Fruit fly (Drosophila melanogaster): Measurements from ENCODE around the gene bves.

DNA sequence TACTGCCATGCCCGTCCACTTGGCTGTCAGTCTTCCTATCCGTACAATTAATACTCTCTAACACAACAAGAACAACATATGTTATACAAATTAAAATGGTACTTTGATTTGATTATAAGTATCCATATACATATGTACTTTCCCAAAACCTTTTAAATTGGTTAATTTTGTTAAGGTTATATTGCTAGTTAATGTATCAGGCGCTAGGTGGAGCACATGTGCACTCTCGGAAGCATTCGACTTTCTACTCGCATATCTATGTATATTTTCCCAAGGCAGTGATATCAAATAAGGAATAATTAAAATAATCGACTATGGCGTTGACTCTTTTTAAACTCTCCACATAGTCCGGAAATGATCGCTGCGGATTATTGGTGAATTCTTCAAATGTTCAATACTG lies 36.2 kb upstream of the bves start:
- no peak for TF ChIP-seq PHDP (tag; optimal IDR thresholded peaks at IDR 0.05)
- no peak for TF ChIP-seq B-H2 (GFP tag; optimal IDR thresholded peaks at IDR 0.05)
- TF ChIP-seq CG12769 (tag; optimal IDR thresholded peaks at IDR 0.05), result no peak
- TF ChIP-seq CG6272 (GFP tag; IDR thresholded peaks at IDR 0.05), result no peak
- TF ChIP-seq lola (GFP tag; optimal IDR thresholded peaks at IDR 0.05), result no peak
- TF ChIP-seq CoRest (tag; optimal IDR thresholded peaks at IDR 0.05), result no peak
- TF ChIP-seq NC2β (GFP tag; optimal IDR thresholded peaks at IDR 0.05), result no peak
- TF ChIP-seq CG9817 (tag; optimal IDR thresholded peaks at IDR 0.05), result no peak
- TF ChIP-seq Rx (GFP tag; IDR thresholded peaks at IDR 0.05), result no peak
- no peak for TF ChIP-seq ato (GFP tag; IDR thresholded peaks at IDR 0.05; ENCODE audit: partially characterized antibody)
- no peak for TF ChIP-seq dan (GFP tag; IDR thresholded peaks at IDR 0.05)
- TF ChIP-seq CG1233 (GFP tag; optimal IDR thresholded peaks at IDR 0.05), result no peak
- no peak for TF ChIP-seq dpn (GFP tag; optimal IDR thresholded peaks at IDR 0.05)
- no peak for TF ChIP-seq Dp (GFP tag; optimal IDR thresholded peaks at IDR 0.05)

Measured in whole organism, embryonic.